Worm (Caenorhabditis elegans) whole organism, L1 larva: ENCODE data around the gene srh-130.

Source experiments
- C04F5.9 ChIP-seq: sonication (generic microtip); optimal IDR thresholded peaks from 2 replicates; lab custom pipeline; 2016; ENCODE audit warnings: missing genetic modification characterization, missing compliant biosample characterization
- C34B4.2 ChIP-seq: sonication (generic microtip); optimal IDR thresholded peaks from 2 replicates; lab custom pipeline; 2017; ENCODE audit warnings: mild to moderate bottlenecking, missing genetic modification characterization, missing compliant biosample characterization
- Y116A8C.19 ChIP-seq: sonication (generic microtip); optimal IDR thresholded peaks from 2 replicates; lab custom pipeline; 2016; ENCODE audit warnings: missing compliant biosample characterization, missing genetic modification characterization, borderline replicate concordance
- aha-1 ChIP-seq: fragments of 150-350 bp; optimal IDR thresholded peaks from 2 replicates; lab custom pipeline; 2014; ENCODE audit warnings: missing biosample characterization, missing genetic modification characterization
- alr-1 ChIP-seq: fragments of 200-800 bp; sonication (Bioruptor generic); optimal IDR thresholded peaks from 2 replicates; lab custom pipeline; 2018; ENCODE audit warnings: borderline replicate concordance, mild to moderate bottlenecking, missing genetic modification characterization, missing compliant biosample characterization
- ama-1 ChIP-seq: fragments of 150-350 bp; optimal IDR thresholded peaks from 2 replicates; lab custom pipeline; 2014
- ceh-63 ChIP-seq: fragments of 200-800 bp; sonication (Bioruptor generic); optimal IDR thresholded peaks from 2 replicates; lab custom pipeline; 2018; ENCODE audit warnings: mild to moderate bottlenecking, missing genetic modification characterization, missing compliant biosample characterization
- ceh-8 ChIP-seq: fragments of 200-800 bp; sonication (Bioruptor generic); optimal IDR thresholded peaks from 2 replicates; lab custom pipeline; 2018; ENCODE audit warnings: mild to moderate bottlenecking, missing genetic modification characterization, moderate library complexity, missing compliant biosample characterization
- ceh-88 ChIP-seq: fragments of 200-800 bp; sonication (Bioruptor generic); IDR thresholded peaks from 2 replicates; pipeline ENCODE4 v1.3.6; 2022; ENCODE audit warnings: missing genetic modification characterization, missing compliant biosample characterization
- ceh-90 ChIP-seq: sonication (generic microtip); optimal IDR thresholded peaks from 2 replicates; lab custom pipeline; 2016; ENCODE audit warnings: missing genetic modification characterization, missing compliant biosample characterization
- ces-1 ChIP-seq: fragments of 150-350 bp; optimal IDR thresholded peaks from 2 replicates; lab custom pipeline; 2014; ENCODE audit warnings: missing biosample characterization, missing genetic modification reagents, missing genetic modification characterization
- dsc-1 ChIP-seq: sonication (generic microtip); optimal IDR thresholded peaks from 2 replicates; lab custom pipeline; 2016; ENCODE audit warnings: mild to moderate bottlenecking, missing genetic modification characterization, missing compliant biosample characterization
- efl-1 ChIP-seq, 4 experiments: fragments of 150-350 bp; optimal IDR thresholded peaks in 3 of 4; peaks in 1 of 4; 1 replicate in 1 of 4; 2 replicates in 3 of 4; lab custom pipeline; 2014; ENCODE audit warnings: missing biosample characterization in 2 of 4, missing genetic modification characterization in 2 of 4, missing genetic modification reagents in 2 of 4
- efl-3 ChIP-seq: fragments of 200-800 bp; sonication (Bioruptor generic); optimal IDR thresholded peaks from 2 replicates; lab custom pipeline; 2018; ENCODE audit warnings: mild to moderate bottlenecking, missing genetic modification characterization, missing compliant biosample characterization
- egl-13 ChIP-seq: sonication (generic microtip); optimal IDR thresholded peaks from 2 replicates; lab custom pipeline; 2016; ENCODE audit warnings: missing genotype, missing genetic modification reagents, missing genetic modification characterization, missing compliant biosample characterization
- egl-27 ChIP-seq, 2 experiments: fragments of 150-350 bp in 1 of 2; sonication (generic microtip); optimal IDR thresholded peaks; 3 replicates each; lab custom pipeline; 2017 to 2018; ENCODE audit warnings: missing biosample characterization in 2 of 2, missing genetic modification characterization in 2 of 2, missing genetic modification reagents in 2 of 2
- elt-2 ChIP-seq: sonication (generic microtip); optimal IDR thresholded peaks from 2 replicates; lab custom pipeline; 2016; ENCODE audit warnings: missing genetic modification characterization, mild to moderate bottlenecking, inconsistent platforms, missing compliant biosample characterization, missing genetic modification reagents
- ets-5 ChIP-seq: fragments of 200-800 bp; sonication (Bioruptor generic); IDR thresholded peaks from 2 replicates; pipeline ENCODE4 v1.3.6; 2022; ENCODE audit warnings: missing genetic modification characterization, missing compliant biosample characterization
- fkh-4 ChIP-seq: sonication (generic microtip); optimal IDR thresholded peaks from 2 replicates; lab custom pipeline; 2016; ENCODE audit warnings: missing compliant biosample characterization, missing genetic modification characterization, borderline replicate concordance
- fkh-8 ChIP-seq: sonication (generic microtip); optimal IDR thresholded peaks from 2 replicates; lab custom pipeline; 2016; ENCODE audit warnings: mild to moderate bottlenecking, missing genetic modification characterization, missing compliant biosample characterization
- hlh-17 ChIP-seq: fragments of 200-800 bp; sonication (Bioruptor generic); optimal IDR thresholded peaks from 2 replicates; lab custom pipeline; 2018; ENCODE audit warnings: missing genetic modification characterization, mild to moderate bottlenecking, missing compliant biosample characterization, moderate library complexity, borderline replicate concordance
- hpl-2 ChIP-seq: fragments of 150-350 bp; optimal IDR thresholded peaks from 2 replicates; lab custom pipeline; 2014; ENCODE audit warnings: missing biosample characterization, missing genetic modification reagents, missing genetic modification characterization
- irx-1 ChIP-seq: sonication (generic microtip); optimal IDR thresholded peaks from 2 replicates; lab custom pipeline; 2016; ENCODE audit warnings: missing genetic modification characterization, missing compliant biosample characterization
- jun-1 ChIP-seq: fragments of 150-350 bp; optimal IDR thresholded peaks from 2 replicates; lab custom pipeline; 2014; ENCODE audit warnings: missing biosample characterization, missing genetic modification reagents, missing genetic modification characterization
- lin-14 ChIP-seq: fragments of 200-800 bp; sonication (Bioruptor generic); optimal IDR thresholded peaks from 2 replicates; lab custom pipeline; 2018; ENCODE audit warnings: mild to moderate bottlenecking, missing genetic modification characterization, moderate library complexity, missing compliant biosample characterization
- lin-15B ChIP-seq: fragments of 150-350 bp; sonication (generic microtip); optimal IDR thresholded peaks from 3 replicates; lab custom pipeline; 2014; ENCODE audit warnings: missing biosample characterization, missing genetic modification characterization
- lin-39 ChIP-seq: fragments of 150-350 bp; optimal IDR thresholded peaks from 2 replicates; lab custom pipeline; 2014; ENCODE audit warnings: missing biosample characterization, missing genetic modification reagents, missing genetic modification characterization
- lir-3 ChIP-seq: sonication (generic microtip); optimal IDR thresholded peaks from 2 replicates; lab custom pipeline; 2016; ENCODE audit warnings: mild to moderate bottlenecking, missing genetic modification characterization, moderate library complexity, missing compliant biosample characterization; ENCODE audit not compliant: poor library complexity
- mab-9 ChIP-seq: fragments of 200-800 bp; sonication (Bioruptor generic); IDR thresholded peaks from 2 replicates; pipeline ENCODE4 v1.3.6; 2022; ENCODE audit warnings: missing genetic modification reagents, missing genetic modification characterization, missing compliant biosample characterization
- mef-2 ChIP-seq: fragments of 150-350 bp; optimal IDR thresholded peaks from 2 replicates; lab custom pipeline; 2014; ENCODE audit warnings: missing biosample characterization, missing genetic modification characterization
- mep-1 ChIP-seq: fragments of 150-350 bp; optimal IDR thresholded peaks from 2 replicates; lab custom pipeline; 2014; ENCODE audit warnings: missing biosample characterization, missing genetic modification characterization
- nhr-11 ChIP-seq: fragments of 150-350 bp; optimal IDR thresholded peaks from 2 replicates; lab custom pipeline; 2014; ENCODE audit warnings: missing biosample characterization, missing genetic modification characterization
- nhr-12 ChIP-seq: sonication (generic microtip); optimal IDR thresholded peaks from 2 replicates; lab custom pipeline; 2017; ENCODE audit warnings: missing biosample characterization, missing genetic modification characterization
- nhr-20 ChIP-seq: sonication (generic microtip); optimal IDR thresholded peaks from 2 replicates; lab custom pipeline; 2016; ENCODE audit warnings: mild to moderate bottlenecking, missing genetic modification characterization, missing compliant biosample characterization
- nhr-47 ChIP-seq: sonication (generic microtip); optimal IDR thresholded peaks from 2 replicates; lab custom pipeline; 2016; ENCODE audit warnings: mild to moderate bottlenecking, missing genetic modification characterization, moderate library complexity, missing compliant biosample characterization
- nhr-71 ChIP-seq: sonication (generic microtip); optimal IDR thresholded peaks from 2 replicates; lab custom pipeline; 2016; ENCODE audit warnings: mild to moderate bottlenecking, missing genetic modification characterization, moderate library complexity, missing compliant biosample characterization
- nhr-76 ChIP-seq: sonication (generic microtip); optimal IDR thresholded peaks from 2 replicates; lab custom pipeline; 2017; ENCODE audit warnings: missing biosample characterization, missing genetic modification characterization
- nhr-77 ChIP-seq: fragments of 150-350 bp; optimal IDR thresholded peaks from 2 replicates; lab custom pipeline; 2014; ENCODE audit warnings: missing biosample characterization, missing genetic modification characterization
- nhr-84 ChIP-seq: sonication (generic microtip); optimal IDR thresholded peaks from 2 replicates; lab custom pipeline; 2017; ENCODE audit warnings: missing biosample characterization, missing genetic modification characterization
- nhr-85 ChIP-seq: sonication (generic microtip); peaks from one replicate; lab custom pipeline; 2016; ENCODE audit warnings: missing genetic modification characterization, inconsistent platforms, missing compliant biosample characterization
- pqm-1 ChIP-seq: sonication (generic microtip); optimal IDR thresholded peaks from 3 replicates; lab custom pipeline; 2017; ENCODE audit warnings: missing biosample characterization, missing genetic modification characterization
- skn-1 ChIP-seq: fragments of 150-350 bp; optimal IDR thresholded peaks from 2 replicates; lab custom pipeline; 2014; ENCODE audit warnings: missing biosample characterization, missing genetic modification characterization
- snu-23 ChIP-seq: sonication (generic microtip); optimal IDR thresholded peaks from 2 replicates; lab custom pipeline; 2016; ENCODE audit warnings: missing genetic modification characterization, missing compliant biosample characterization
- sox-4 ChIP-seq: sonication (generic microtip); optimal IDR thresholded peaks from 2 replicates; lab custom pipeline; 2016; ENCODE audit warnings: missing genetic modification characterization, missing compliant biosample characterization
- sptf-1 ChIP-seq: fragments of 150-350 bp; optimal IDR thresholded peaks from 2 replicates; lab custom pipeline; 2014; ENCODE audit warnings: missing biosample characterization, missing genetic modification characterization
- sup-37 ChIP-seq: fragments of 200-800 bp; sonication (Bioruptor generic); optimal IDR thresholded peaks from 2 replicates; lab custom pipeline; 2018; ENCODE audit warnings: mild to moderate bottlenecking, missing genetic modification characterization, missing compliant biosample characterization
- tbx-2 ChIP-seq: sonication (generic microtip); optimal IDR thresholded peaks from 2 replicates; lab custom pipeline; 2016; ENCODE audit warnings: missing genetic modification characterization, missing compliant biosample characterization
- unc-30 ChIP-seq: sonication (generic microtip); optimal IDR thresholded peaks from 2 replicates; lab custom pipeline; 2017; ENCODE audit warnings: missing biosample characterization, missing genetic modification characterization
- unc-62 ChIP-seq: fragments of 150-350 bp; optimal IDR thresholded peaks from 2 replicates; lab custom pipeline; 2014; ENCODE audit warnings: missing biosample characterization, missing genetic modification reagents, missing genetic modification characterization
- unc-98 ChIP-seq: fragments of 200-800 bp; sonication (Bioruptor generic); IDR thresholded peaks from 2 replicates; pipeline ENCODE4 v1.3.6; 2022; ENCODE audit warnings: missing genetic modification characterization, missing compliant biosample characterization
- vab-15 ChIP-seq: sonication (generic microtip); optimal IDR thresholded peaks from 2 replicates; lab custom pipeline; 2017; ENCODE audit warnings: missing genotype, mild to moderate bottlenecking, missing genetic modification characterization, missing compliant biosample characterization
- xbp-1 ChIP-seq: sonication (generic microtip); optimal IDR thresholded peaks from 2 replicates; lab custom pipeline; 2016; ENCODE audit warnings: missing genetic modification characterization, missing compliant biosample characterization
- zag-1 ChIP-seq: fragments of 150-350 bp; optimal IDR thresholded peaks from 2 replicates; lab custom pipeline; 2014; ENCODE audit warnings: missing biosample characterization, missing genetic modification characterization
- ztf-4 ChIP-seq: fragments of 150-350 bp; optimal IDR thresholded peaks from 2 replicates; lab custom pipeline; 2014; ENCODE audit warnings: missing biosample characterization, missing genetic modification characterization

srh-130 gene

ce11 chrV:5131380-5131779 is 19.6 kb upstream of the srh-130 start (continued):
- TF ChIP-seq nhr-76 (no peak), dsc-1 (tag; lab: Kevin White, UChicago) (no peak), skn-1 (tag; lab: Kevin White, UChicago) (peak; percentile 96), efl-1 (optimal IDR thresholded peaks at IDR 0.05; lab: Kevin White, UChicago) (peak; percentile 38 to 65), efl-1 (GFP tag; optimal IDR thresholded peaks at IDR 0.05 in 1 of 2; lab: Kevin White, UChicago) (peak; percentile 45 to 48), hlh-17 (GFP tag; lab: Kevin White, UChicago) (no peak), unc-62 (GFP tag; lab: Kevin White, UChicago) (no peak), C34B4.2 (tag; lab: Kevin White, UChicago) (no peak), ceh-90 (tag; lab: Kevin White, UChicago) (no peak), pqm-1 (no peak), ama-1 (no peak), ceh-8 (no peak), ztf-4 (tag; lab: Kevin White, UChicago) (no peak), sup-37 (no peak), zag-1 (tag; lab: Kevin White, UChicago) (no peak), ceh-63 (GFP tag; lab: Kevin White, UChicago) (no peak), aha-1 (tag; lab: Kevin White, UChicago) (no peak), egl-27 (tag; optimal IDR thresholded peaks at IDR 0.05; lab: Kevin White, UChicago) (no peak), mef-2 (tag; lab: Kevin White, UChicago) (no peak), lin-14 (GFP tag; lab: Kevin White, UChicago) (no peak), tbx-2 (tag; lab: Kevin White, UChicago) (no peak), egl-13 (tag; lab: Kevin White, UChicago) (no peak), elt-2 (no peak), lin-39 (tag; lab: Kevin White, UChicago) (no peak), nhr-12 (tag; lab: Kevin White, UChicago) (no peak), fkh-8 (tag; lab: Kevin White, UChicago) (peak; percentile 34), unc-30 (tag; lab: Kevin White, UChicago) (no peak), sox-4 (tag; lab: Kevin White, UChicago) (no peak), efl-3 (no peak), snu-23 (no peak), nhr-84 (tag; lab: Kevin White, UChicago) (no peak), vab-15 (tag; lab: Kevin White, UChicago) (no peak), alr-1 (tag; lab: Kevin White, UChicago) (no peak), lir-3 (tag; lab: Kevin White, UChicago) (no peak), mab-9 (no peak), unc-98 (no peak), Y116A8C.19 (tag; lab: Kevin White, UChicago) (no peak), jun-1 (tag; lab: Kevin White, UChicago) (peak; percentile 22), ces-1 (no peak), ceh-88 (GFP tag; lab: Robert Waterston, UW) (no peak), lin-15B (tag; lab: Kevin White, UChicago) (no peak), hpl-2 (GFP tag; lab: Kevin White, UChicago) (no peak), nhr-85 (peak; percentile 63), ets-5 (GFP tag; lab: Robert Waterston, UW) (no peak), nhr-77 (no peak), nhr-71 (tag; lab: Kevin White, UChicago) (no peak), nhr-20 (tag; lab: Kevin White, UChicago) (peak; percentile 32), sptf-1 (tag; lab: Kevin White, UChicago) (no peak), C04F5.9 (tag; lab: Kevin White, UChicago) (no peak), mep-1 (tag; lab: Kevin White, UChicago) (peak; percentile 51), nhr-47 (peak; percentile 23), irx-1 (no peak), xbp-1 (tag; lab: Kevin White, UChicago) (peak; percentile 17), nhr-11 (no peak), fkh-4 (no peak)
